Worm (Caenorhabditis elegans) whole organism, early embryonic: ENCODE data around the gene R160.13.

ENCODE experiments used
- B0310.2 ChIP-seq: sonication (generic microtip); optimal IDR thresholded peaks from 2 replicates; lab custom pipeline; 2016; ENCODE audit warnings: mild to moderate bottlenecking, missing genetic modification characterization, missing compliant biosample characterization
- ama-1 ChIP-seq: fragments of 150-350 bp; optimal IDR thresholded peaks from 2 replicates; lab custom pipeline; 2014
- ceh-36 ChIP-seq: sonication (generic microtip); optimal IDR thresholded peaks from 2 replicates; lab custom pipeline; 2016; ENCODE audit warnings: missing genetic modification characterization, inconsistent platforms, missing compliant biosample characterization
- flt-1 ChIP-seq: fragments of 200-800 bp; sonication (Bioruptor generic); IDR thresholded peaks from 2 replicates; pipeline ENCODE4 v1.3.6; 2022; ENCODE audit warnings: missing genetic modification characterization, missing compliant biosample characterization
- hmbx-1 ChIP-seq: sonication (generic microtip); optimal IDR thresholded peaks from 2 replicates; lab custom pipeline; 2016; ENCODE audit warnings: mild to moderate bottlenecking, missing genetic modification characterization, missing compliant biosample characterization
- hnd-1 ChIP-seq: sonication (generic microtip); optimal IDR thresholded peaks from 2 replicates; lab custom pipeline; 2016; ENCODE audit warnings: missing genetic modification characterization, missing compliant biosample characterization
- sea-1 ChIP-seq: fragments of 200-800 bp; sonication (Bioruptor generic); conservative IDR thresholded peaks from 2 replicates; pipeline ENCODE4 v1.3.6; 2022; ENCODE audit warnings: missing genetic modification characterization, missing compliant biosample characterization
- tra-4 ChIP-seq: sonication (generic microtip); optimal IDR thresholded peaks from 2 replicates; lab custom pipeline; 2017; ENCODE audit warnings: missing genetic modification characterization, missing compliant biosample characterization

DNA sequence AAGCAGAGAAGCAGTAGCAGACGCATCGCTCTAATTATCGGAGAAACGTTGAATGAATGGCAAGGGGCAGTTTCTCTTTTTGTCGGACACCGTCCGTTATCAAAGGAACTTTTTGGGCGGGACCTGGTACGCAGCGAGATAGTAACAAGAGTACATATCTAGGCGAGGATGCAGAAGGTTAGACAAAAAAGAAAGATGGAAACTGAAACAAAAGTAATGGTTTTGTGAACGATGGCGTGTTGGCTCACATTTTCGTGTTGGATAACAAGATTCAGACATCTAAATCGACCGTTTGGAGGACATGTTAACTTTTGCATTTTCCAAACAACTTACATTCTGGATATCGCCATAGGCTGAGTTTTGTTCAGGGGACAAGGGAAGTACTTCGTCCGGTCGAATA, 13.8 kb downstream of the R160.13 start, which contains the start of gene F14H12.6:
- no peak for TF ChIP-seq flt-1 (GFP tag; lab: Robert Waterston, UW)
- TF ChIP-seq hnd-1 (tag; lab: Kevin White, UChicago) = no peak
- no peak for TF ChIP-seq B0310.2 (tag; lab: Kevin White, UChicago)
- no peak for TF ChIP-seq ama-1 (lab: Kevin White, UChicago)
- no peak for TF ChIP-seq tra-4 (tag; lab: Kevin White, UChicago)
- no peak for TF ChIP-seq hmbx-1
- no peak for TF ChIP-seq sea-1
- no peak for TF ChIP-seq ceh-36 (tag; lab: Kevin White, UChicago)
